Fruit fly (Drosophila melanogaster) whole organism, prepupa: ENCODE data around the gene CG14855.

Experiments used
- Blimp-1 ChIP-seq: fragments of 200-800 bp; sonication (Bioruptor generic); optimal IDR thresholded peaks from 3 replicates; lab custom pipeline; 2017; ENCODE audit warnings: missing biosample characterization, missing genetic modification characterization, mild to moderate bottlenecking, moderate library complexity, missing genetic modification reagents
- CG31627 ChIP-seq: fragments of 200-800 bp; sonication (Bioruptor generic); optimal IDR thresholded peaks from 3 replicates; lab custom pipeline; 2016; ENCODE audit warnings: missing biosample characterization, missing genetic modification characterization
- CG32006 ChIP-seq: fragments of 200-800 bp; sonication (Bioruptor generic); optimal IDR thresholded peaks from 3 replicates; lab custom pipeline; 2017; ENCODE audit warnings: missing biosample characterization, mild to moderate bottlenecking, missing genetic modification characterization
- Gug ChIP-seq: fragments of 200-800 bp; sonication (Bioruptor generic); IDR thresholded peaks from 2 replicates; pipeline ENCODE4 v1.3.6; 2022; ENCODE audit warnings: missing biosample characterization, missing genetic modification characterization
- Hr39 ChIP-seq: fragments of 200-800 bp; sonication (Bioruptor generic); optimal IDR thresholded peaks from 2 replicates; lab custom pipeline; 2016; ENCODE audit warnings: missing biosample characterization, missing genetic modification characterization
- Hr4 ChIP-seq: fragments of 200-800 bp; sonication (Bioruptor generic); optimal IDR thresholded peaks from 3 replicates; lab custom pipeline; 2016; ENCODE audit warnings: missing biosample characterization, missing genetic modification characterization
- Sox15 ChIP-seq: fragments of 200-800 bp; sonication (Bioruptor generic); optimal IDR thresholded peaks from 3 replicates; lab custom pipeline; 2016; ENCODE audit warnings: missing biosample characterization, missing genetic modification characterization
- fd85E ChIP-seq: fragments of 200-800 bp; sonication (Bioruptor generic); optimal IDR thresholded peaks from 3 replicates; lab custom pipeline; 2016; ENCODE audit warnings: missing biosample characterization, missing genetic modification characterization
- salr ChIP-seq, 2 experiments: fragments of 200-800 bp; sonication (Bioruptor generic); optimal IDR thresholded peaks; 3 replicates each; lab custom pipeline; 2016 to 2018; ENCODE audit warnings: missing biosample characterization in 2 of 2, missing genetic modification characterization in 2 of 2, mild to moderate bottlenecking in 1 of 2
- ss ChIP-seq, 2 experiments: fragments of 200-800 bp; sonication (Bioruptor generic); optimal IDR thresholded peaks; 2 replicates in 1 of 2; 3 replicates in 1 of 2; lab custom pipeline; 2017 to 2018; ENCODE audit warnings: mild to moderate bottlenecking in 2 of 2, missing biosample characterization in 2 of 2, missing genetic modification characterization in 2 of 2, moderate library complexity in 1 of 2

- TF ChIP-seq salr (GFP tag; optimal IDR thresholded peaks at IDR 0.05; lab: Kevin White, UChicago) (no peak), Sox15 (GFP tag; lab: Kevin White, UChicago) (no peak), Blimp-1 (GFP tag; lab: Kevin White, UChicago) (no peak), Hr39 (GFP tag; lab: Kevin White, UChicago) (no peak), CG31627 (GFP tag; lab: Kevin White, UChicago) (no peak), fd85E (GFP tag; lab: Kevin White, UChicago) (no peak), Gug (GFP tag; lab: Robert Waterston, UW) (no peak), CG32006 (peak; percentile 43), Hr4 (peak; percentile 49), ss (GFP tag; optimal IDR thresholded peaks at IDR 0.05; lab: Kevin White, UChicago) (no peak)
Measured at dm6 chr3R:14779733-14780278, 16.3 kb upstream of the CG14855 start.
